Worm (Caenorhabditis elegans): Measurements from ENCODE around the gene irld-7.

Gene irld-7

DNA sequence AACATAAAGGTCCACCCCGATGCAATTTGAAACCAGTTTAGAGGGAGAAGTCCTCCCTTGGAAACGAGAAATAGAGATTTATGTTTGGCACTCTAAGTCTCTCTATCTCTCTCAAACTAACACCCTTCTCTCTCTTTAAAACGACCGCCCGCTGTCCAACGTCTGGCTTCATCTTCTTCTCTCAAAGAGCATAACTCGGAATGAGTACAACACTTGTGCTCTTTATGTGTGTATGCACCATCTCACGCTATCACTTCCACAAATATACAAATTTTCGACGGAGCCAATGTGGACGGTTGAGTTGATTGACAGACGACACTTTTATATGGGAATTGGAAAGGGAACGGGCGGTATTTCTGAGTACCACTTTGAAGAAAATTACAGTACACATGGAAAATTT, 15.8 kb upstream of the irld-7 start:
- TF ChIP-seq tbx-11 (GFP tag; IDR thresholded peaks at IDR 0.05) (no peak), aly-1 (tag; optimal IDR thresholded peaks at IDR 0.05) (no peak), ceh-36 (tag; optimal IDR thresholded peaks at IDR 0.05) (no peak), hmbx-1 (tag; optimal IDR thresholded peaks at IDR 0.05) (no peak), tra-4 (tag; optimal IDR thresholded peaks at IDR 0.05) (no peak), ama-1 (optimal IDR thresholded peaks at IDR 0.05) (no peak), ceh-13 (GFP tag; optimal IDR thresholded peaks at IDR 0.05) (no peak), B0310.2 (tag; optimal IDR thresholded peaks at IDR 0.05) (no peak), flt-1 (GFP tag; IDR thresholded peaks at IDR 0.05) (no peak), ets-7 (tag; optimal IDR thresholded peaks at IDR 0.05) (no peak), pes-1 (GFP tag; IDR thresholded peaks at IDR 0.05) (no peak), hmg-4 (GFP tag; optimal IDR thresholded peaks at IDR 0.05) (no peak), hnd-1 (tag; optimal IDR thresholded peaks at IDR 0.05) (no peak), tbx-37 (GFP tag; conservative IDR thresholded peaks at IDR 0.05) (no peak), sea-1 (GFP tag; conservative IDR thresholded peaks at IDR 0.05) (no peak), scrt-1 (GFP tag; IDR thresholded peaks at IDR 0.05) (no peak), F13C5.2 (tag; optimal IDR thresholded peaks at IDR 0.05) (no peak)

DNA sequence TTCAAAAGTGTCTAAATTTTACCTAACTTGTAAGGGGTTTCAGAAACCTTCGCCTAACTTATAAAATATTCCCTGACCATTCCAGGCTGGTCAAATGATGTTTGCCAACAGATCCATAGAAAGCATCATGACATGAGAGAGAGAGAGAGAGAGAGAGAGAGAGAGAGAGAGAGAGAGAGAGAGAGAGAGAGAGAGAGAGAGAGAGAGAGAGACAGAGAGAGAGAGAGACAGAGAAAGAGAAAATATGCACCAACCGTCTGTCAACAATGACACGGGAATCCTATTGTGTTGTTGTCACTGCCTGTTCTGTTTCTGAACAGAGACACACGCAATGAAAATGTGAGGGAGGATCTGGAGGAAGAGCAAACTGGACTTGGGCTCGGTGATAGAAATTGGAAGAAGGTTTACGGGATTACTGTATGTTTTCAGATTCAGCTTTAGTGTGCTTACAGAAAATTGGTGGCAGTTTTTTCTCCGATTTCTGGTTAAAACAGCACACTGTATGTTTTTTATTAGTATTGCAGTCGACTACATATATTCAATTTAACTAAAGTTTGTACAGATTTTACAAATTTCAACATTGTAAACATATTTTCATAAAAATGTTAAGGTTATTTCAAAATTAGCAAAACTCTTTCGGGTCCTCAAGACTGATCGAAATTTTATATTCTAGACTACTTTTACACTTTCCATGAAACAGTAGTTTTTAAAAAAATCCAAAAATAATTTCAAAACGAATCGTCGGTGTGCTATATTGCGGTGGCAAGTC, 14.0 kb upstream of the irld-7 start:
- TF ChIP-seq pes-1 (GFP tag; IDR thresholded peaks at IDR 0.05) (no peak), ceh-36 (tag; optimal IDR thresholded peaks at IDR 0.05) (no peak), flt-1 (GFP tag; IDR thresholded peaks at IDR 0.05) (no peak), ama-1 (optimal IDR thresholded peaks at IDR 0.05) (no peak), aly-1 (tag; optimal IDR thresholded peaks at IDR 0.05) (no peak), tbx-11 (GFP tag; IDR thresholded peaks at IDR 0.05) (no peak), sea-1 (GFP tag; conservative IDR thresholded peaks at IDR 0.05) (no peak), ets-7 (tag; optimal IDR thresholded peaks at IDR 0.05) (no peak), tra-4 (tag; optimal IDR thresholded peaks at IDR 0.05) (no peak), B0310.2 (tag; optimal IDR thresholded peaks at IDR 0.05) (no peak), ceh-13 (GFP tag; optimal IDR thresholded peaks at IDR 0.05) (no peak), hmbx-1 (tag; optimal IDR thresholded peaks at IDR 0.05) (no peak), hmg-4 (GFP tag; optimal IDR thresholded peaks at IDR 0.05) (no peak), F13C5.2 (tag; optimal IDR thresholded peaks at IDR 0.05) (no peak), scrt-1 (GFP tag; IDR thresholded peaks at IDR 0.05) (no peak), tbx-37 (GFP tag; conservative IDR thresholded peaks at IDR 0.05) (no peak), hnd-1 (tag; optimal IDR thresholded peaks at IDR 0.05) (no peak)

DNA sequence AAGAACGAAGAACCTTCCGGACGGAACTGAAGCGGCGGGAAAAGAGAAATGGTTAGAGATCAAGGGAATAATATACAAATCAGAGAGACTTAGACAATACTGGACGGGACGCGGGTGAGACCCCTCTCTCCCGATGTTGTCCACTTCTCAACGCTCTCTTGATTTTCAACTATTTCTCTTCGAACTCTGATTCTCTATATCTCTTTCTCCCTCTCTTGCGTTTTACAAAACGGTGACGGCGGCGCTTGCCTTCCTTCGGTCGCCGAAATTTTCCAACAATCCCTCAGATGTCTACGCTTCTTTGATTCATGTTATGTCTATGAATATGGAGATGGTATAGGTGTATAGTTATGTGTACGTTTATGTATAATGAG, 13.4 kb upstream of the irld-7 start:
- TF ChIP-seq ama-1 (optimal IDR thresholded peaks at IDR 0.05) (no peak), ceh-13 (GFP tag; optimal IDR thresholded peaks at IDR 0.05) (no peak), hmg-4 (GFP tag; optimal IDR thresholded peaks at IDR 0.05) (no peak), ceh-36 (tag; optimal IDR thresholded peaks at IDR 0.05) (no peak), tra-4 (tag; optimal IDR thresholded peaks at IDR 0.05) (no peak), ets-7 (tag; optimal IDR thresholded peaks at IDR 0.05) (no peak), hmbx-1 (tag; optimal IDR thresholded peaks at IDR 0.05) (no peak), flt-1 (GFP tag; IDR thresholded peaks at IDR 0.05) (no peak), pes-1 (GFP tag; IDR thresholded peaks at IDR 0.05) (no peak), tbx-11 (GFP tag; IDR thresholded peaks at IDR 0.05) (no peak), B0310.2 (tag; optimal IDR thresholded peaks at IDR 0.05) (no peak)

DNA sequence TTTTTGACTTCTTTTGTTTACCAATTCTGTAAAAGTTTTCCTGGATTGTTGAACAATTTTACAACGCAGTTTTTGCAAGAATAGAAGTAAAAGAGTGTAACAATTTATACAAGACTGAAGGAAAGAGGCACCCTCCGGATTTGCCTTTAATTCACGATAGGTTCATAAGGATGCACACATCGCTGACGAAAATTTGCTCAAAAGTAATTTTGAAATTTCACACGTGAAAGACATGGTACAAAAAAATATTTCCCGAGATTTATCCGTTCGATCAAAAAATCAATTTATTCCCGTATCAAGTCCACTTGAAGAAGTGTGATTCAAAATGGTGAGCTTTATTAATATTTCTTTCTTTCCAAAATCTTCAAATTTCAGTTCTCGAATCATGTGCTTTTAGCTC, 12.2 kb upstream of the irld-7 start, which contains the start of gene C43G2.3:
C43G2.3 (plus strand) TSS at position 301 of the 400 bp plus-strand sequence.
- TF ChIP-seq flt-1 (GFP tag; IDR thresholded peaks at IDR 0.05) (no peak), sea-1 (GFP tag; conservative IDR thresholded peaks at IDR 0.05) (no peak), ceh-36 (tag; optimal IDR thresholded peaks at IDR 0.05) (no peak), B0310.2 (tag; optimal IDR thresholded peaks at IDR 0.05) (no peak), tbx-11 (GFP tag; IDR thresholded peaks at IDR 0.05) (no peak), hmbx-1 (tag; optimal IDR thresholded peaks at IDR 0.05) (no peak), tra-4 (tag; optimal IDR thresholded peaks at IDR 0.05) (no peak), hmg-4 (GFP tag; optimal IDR thresholded peaks at IDR 0.05) (no peak), pes-1 (GFP tag; IDR thresholded peaks at IDR 0.05) (no peak), F13C5.2 (tag; optimal IDR thresholded peaks at IDR 0.05) (no peak), scrt-1 (GFP tag; IDR thresholded peaks at IDR 0.05) (no peak), tbx-37 (GFP tag; conservative IDR thresholded peaks at IDR 0.05) (no peak), ceh-13 (GFP tag; optimal IDR thresholded peaks at IDR 0.05) (no peak), hnd-1 (tag; optimal IDR thresholded peaks at IDR 0.05) (no peak), aly-1 (tag; optimal IDR thresholded peaks at IDR 0.05) (no peak), ets-7 (tag; optimal IDR thresholded peaks at IDR 0.05) (no peak), ama-1 (optimal IDR thresholded peaks at IDR 0.05) (no peak)

DNA sequence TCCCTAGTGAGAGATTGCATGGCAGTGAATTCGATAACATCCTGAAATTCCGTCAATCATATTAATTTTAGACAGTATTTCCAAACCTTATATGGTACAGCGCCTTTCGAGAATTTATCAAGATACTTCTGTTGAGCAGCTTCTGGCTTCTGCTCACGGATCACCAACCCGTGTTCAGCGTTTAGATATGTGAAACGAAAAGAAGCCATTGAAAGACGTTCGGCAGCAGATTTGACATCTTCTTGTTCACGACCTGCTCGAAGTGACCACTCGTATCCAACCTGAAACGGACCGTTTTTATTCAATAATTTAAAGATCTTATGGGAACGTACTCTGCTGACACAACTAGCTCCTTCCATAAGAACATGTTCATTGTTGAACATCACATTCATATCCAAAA, 8.5 kb upstream of the irld-7 start:
- no peak for TF ChIP-seq hmbx-1 (tag; optimal IDR thresholded peaks at IDR 0.05)
- no peak for TF ChIP-seq aly-1 (tag; optimal IDR thresholded peaks at IDR 0.05)
- no peak for TF ChIP-seq tbx-37 (GFP tag; conservative IDR thresholded peaks at IDR 0.05)
- no peak for TF ChIP-seq ceh-13 (GFP tag; optimal IDR thresholded peaks at IDR 0.05)
- TF ChIP-seq B0310.2 (tag; optimal IDR thresholded peaks at IDR 0.05): no peak
- no peak for TF ChIP-seq scrt-1 (GFP tag; IDR thresholded peaks at IDR 0.05)
- TF ChIP-seq sea-1 (GFP tag; conservative IDR thresholded peaks at IDR 0.05): no peak
- TF ChIP-seq F13C5.2 (tag; optimal IDR thresholded peaks at IDR 0.05): no peak
- no peak for TF ChIP-seq hnd-1 (tag; optimal IDR thresholded peaks at IDR 0.05)
- TF ChIP-seq pes-1 (GFP tag; IDR thresholded peaks at IDR 0.05): no peak
- no peak for TF ChIP-seq tbx-11 (GFP tag; IDR thresholded peaks at IDR 0.05)
- TF ChIP-seq tra-4 (tag; optimal IDR thresholded peaks at IDR 0.05): no peak
- TF ChIP-seq ceh-36 (tag; optimal IDR thresholded peaks at IDR 0.05): no peak

DNA sequence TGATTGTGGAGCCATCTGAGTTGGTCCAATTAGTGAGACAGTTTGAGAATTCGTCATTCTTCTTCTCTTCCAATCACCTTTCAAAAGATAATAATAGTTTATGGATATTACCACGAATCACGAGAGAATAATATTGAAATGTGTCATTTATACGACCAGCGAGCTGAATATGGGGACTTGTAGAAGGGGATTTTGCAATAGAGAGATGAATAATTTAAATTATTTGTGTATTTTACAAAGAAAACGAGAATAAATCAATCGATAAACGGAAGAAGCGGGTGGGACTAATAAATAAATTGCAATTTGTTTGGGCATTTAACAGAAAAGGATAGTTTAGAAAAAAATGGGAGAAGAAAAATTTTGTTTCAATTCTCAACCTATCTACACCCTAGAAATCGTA, 7.6 kb upstream of the irld-7 start, which contains the start of gene odr-8:
odr-8 (minus strand) TSS at position 101 of the 400 bp plus-strand sequence.
- no peak for TF ChIP-seq ama-1 (optimal IDR thresholded peaks at IDR 0.05)
- no peak for TF ChIP-seq ets-7 (tag; optimal IDR thresholded peaks at IDR 0.05)
- no peak for TF ChIP-seq pes-1 (GFP tag; IDR thresholded peaks at IDR 0.05)
- no peak for TF ChIP-seq ceh-36 (tag; optimal IDR thresholded peaks at IDR 0.05)
- no peak for TF ChIP-seq tbx-37 (GFP tag; conservative IDR thresholded peaks at IDR 0.05)
- TF ChIP-seq flt-1 (GFP tag; IDR thresholded peaks at IDR 0.05): no peak
- TF ChIP-seq tra-4 (tag; optimal IDR thresholded peaks at IDR 0.05): no peak
- TF ChIP-seq ceh-13 (GFP tag; optimal IDR thresholded peaks at IDR 0.05): no peak
- no peak for TF ChIP-seq hmg-4 (GFP tag; optimal IDR thresholded peaks at IDR 0.05)
- no peak for TF ChIP-seq sea-1 (GFP tag; conservative IDR thresholded peaks at IDR 0.05)
- TF ChIP-seq F13C5.2 (tag; optimal IDR thresholded peaks at IDR 0.05): no peak
- TF ChIP-seq B0310.2 (tag; optimal IDR thresholded peaks at IDR 0.05): no peak
- TF ChIP-seq tbx-11 (GFP tag; IDR thresholded peaks at IDR 0.05): no peak
- TF ChIP-seq hmbx-1 (tag; optimal IDR thresholded peaks at IDR 0.05): no peak
- TF ChIP-seq aly-1 (tag; optimal IDR thresholded peaks at IDR 0.05): no peak
- no peak for TF ChIP-seq scrt-1 (GFP tag; IDR thresholded peaks at IDR 0.05)

Measured in whole organism, early embryonic.